Worm (Caenorhabditis elegans): ENCODE results near the gene lgc-21.

- TF ChIP-seq pha-4 (tag; optimal IDR thresholded peaks at IDR 0.05) (no peak), skn-1 (tag; optimal IDR thresholded peaks at IDR 0.05) (no peak), zag-1 (tag; optimal IDR thresholded peaks at IDR 0.05) (no peak), nhr-76 (tag; optimal IDR thresholded peaks at IDR 0.05) (no peak), fkh-10 (GFP tag; optimal IDR thresholded peaks at IDR 0.05) (no peak), hmg-11 (tag; optimal IDR thresholded peaks at IDR 0.05) (no peak), daf-12 (tag; optimal IDR thresholded peaks at IDR 0.05) (no peak), ceh-9 (tag; optimal IDR thresholded peaks at IDR 0.05) (no peak)
These were observed 11.3 kb downstream of the lgc-21 start for ce11 chrX:14056527-14056926.

Measured in whole organism, L3 larva.